Fruit fly (Drosophila melanogaster) whole organism, embryonic: Measurements from ENCODE around the gene CG42585.
A peak's percentile ranks its signal among the peaks of the same experiment; 100 is the strongest.

Source experiments
- Awh ChIP-seq: fragments of 200-800 bp; sonication (Bioruptor generic); IDR thresholded peaks from 2 replicates; pipeline ENCODE4, ENCODE4 v1.3.6; 2022; ENCODE audit warnings: missing biosample characterization, missing genetic modification characterization
- BEAF-32 ChIP-seq: fragments of 200-800 bp; sonication (Bioruptor generic); optimal IDR thresholded peaks from 3 replicates; lab custom pipeline; 2017; ENCODE audit warnings: missing biosample characterization, missing genetic modification characterization, mild to moderate bottlenecking, moderate library complexity, missing genetic modification reagents
- BtbVII ChIP-seq: fragments of 200-800 bp; sonication (Bioruptor generic); optimal IDR thresholded peaks from 3 replicates; lab custom pipeline; 2017; ENCODE audit warnings: missing biosample characterization, mild to moderate bottlenecking, missing genetic modification characterization
- CG10431 ChIP-seq: fragments of 200-800 bp; sonication (Bioruptor generic); optimal IDR thresholded peaks from 3 replicates; lab custom pipeline; 2018; ENCODE audit warnings: missing biosample characterization, mild to moderate bottlenecking, missing genetic modification characterization
- CG10654 ChIP-seq: fragments of 200-800 bp; sonication (Bioruptor generic); optimal IDR thresholded peaks from 2 replicates; lab custom pipeline; 2016; ENCODE audit warnings: missing biosample characterization, missing genetic modification characterization
- CG11504 ChIP-seq: fragments of 200-800 bp; sonication (Bioruptor generic); optimal IDR thresholded peaks from 3 replicates; lab custom pipeline; 2019; ENCODE audit warnings: missing biosample characterization, mild to moderate bottlenecking, missing genetic modification characterization, moderate library complexity
- CG12236 ChIP-seq: fragments of 200-800 bp; sonication (Bioruptor generic); optimal IDR thresholded peaks from 2 replicates; lab custom pipeline; 2016; ENCODE audit warnings: missing biosample characterization, missing genetic modification characterization
- CG14050 ChIP-seq: fragments of 200-800 bp; sonication (Bioruptor generic); IDR thresholded peaks from 3 replicates; pipeline ENCODE4 v1.3.6; 2022; ENCODE audit warnings: missing biosample characterization, missing genetic modification characterization
- CG14710 ChIP-seq: fragments of 200-800 bp; sonication (Bioruptor generic); optimal IDR thresholded peaks from 3 replicates; lab custom pipeline; 2019; ENCODE audit warnings: missing biosample characterization, mild to moderate bottlenecking, missing genetic modification characterization, moderate library complexity
- CG18262 ChIP-seq: fragments of 200-800 bp; optimal IDR thresholded peaks from 3 replicates; lab custom pipeline; 2019; ENCODE audit warnings: missing biosample characterization, mild to moderate bottlenecking, missing genetic modification characterization, moderate library complexity
- CG18599 ChIP-seq: fragments of 200-800 bp; sonication (Bioruptor generic); optimal IDR thresholded peaks from 3 replicates; lab custom pipeline; 2017; ENCODE audit warnings: missing biosample characterization, missing genetic modification characterization, mild to moderate bottlenecking, moderate library complexity, missing genetic modification reagents
- CG2712 ChIP-seq: fragments of 200-800 bp; optimal IDR thresholded peaks from 3 replicates; lab custom pipeline; 2019; ENCODE audit warnings: missing biosample characterization, mild to moderate bottlenecking, missing genetic modification characterization, moderate library complexity
- CG30431 ChIP-seq: fragments of 200-800 bp; sonication (Bioruptor generic); optimal IDR thresholded peaks from 2 replicates; lab custom pipeline; 2017; ENCODE audit warnings: missing biosample characterization, missing genetic modification characterization
- CG33213 ChIP-seq: fragments of 200-800 bp; sonication (Bioruptor generic); optimal IDR thresholded peaks from 3 replicates; lab custom pipeline; 2016; ENCODE audit warnings: missing biosample characterization, missing genetic modification characterization
- CG6272 ChIP-seq: fragments of 200-800 bp; sonication (Bioruptor generic); IDR thresholded peaks from 2 replicates; pipeline ENCODE4 v1.3.6; 2022; ENCODE audit warnings: missing biosample characterization, missing genetic modification characterization
- CG6791 ChIP-seq: fragments of 200-800 bp; sonication (Bioruptor generic); IDR thresholded peaks from 3 replicates; pipeline ENCODE4 v1.3.6; 2022; ENCODE audit warnings: missing biosample characterization, missing genetic modification characterization; ENCODE audit not compliant: partially characterized antibody
- CG7745 ChIP-seq: fragments of 200-800 bp; sonication (Bioruptor generic); optimal IDR thresholded peaks from 2 replicates; lab custom pipeline; 2018; ENCODE audit warnings: missing biosample characterization, mild to moderate bottlenecking, missing genetic modification characterization, moderate library complexity
- CG9437 ChIP-seq: fragments of 200-800 bp; sonication (Bioruptor generic); optimal IDR thresholded peaks from 2 replicates; lab custom pipeline; 2018; ENCODE audit warnings: missing biosample characterization, mild to moderate bottlenecking, missing genetic modification characterization
- CG9797 ChIP-seq: fragments of 200-800 bp; sonication (Bioruptor generic); optimal IDR thresholded peaks from 3 replicates; lab custom pipeline; 2018; ENCODE audit warnings: missing biosample characterization, mild to moderate bottlenecking, missing genetic modification characterization
- CTCF ChIP-seq: fragments of 200-800 bp; sonication (Bioruptor generic); optimal IDR thresholded peaks from 2 replicates; lab custom pipeline; 2017; ENCODE audit warnings: missing biosample characterization, mild to moderate bottlenecking, missing genetic modification characterization, moderate library complexity
- Dll ChIP-seq: fragments of 200-800 bp; sonication (Bioruptor generic); IDR thresholded peaks from 4 replicates; pipeline ENCODE4 v1.3.6; 2022; ENCODE audit warnings: missing biosample characterization, missing genetic modification characterization; ENCODE audit not compliant: partially characterized antibody
- Dref ChIP-seq: fragments of 200-800 bp; sonication (Bioruptor generic); IDR thresholded peaks from 2 replicates; pipeline ENCODE4 v1.3.6; 2022; ENCODE audit warnings: missing biosample characterization, missing genetic modification characterization
- HLHmδ ChIP-seq: fragments of 200-800 bp; sonication (Bioruptor generic); optimal IDR thresholded peaks from 2 replicates; lab custom pipeline; 2018; ENCODE audit warnings: missing biosample characterization, mild to moderate bottlenecking, missing genetic modification characterization, moderate library complexity
- HmgZ ChIP-seq: fragments of 200-800 bp; sonication (Bioruptor generic); optimal IDR thresholded peaks from 2 replicates; lab custom pipeline; 2018; ENCODE audit warnings: missing biosample characterization, mild to moderate bottlenecking, missing genetic modification characterization
- Hr78 ChIP-seq, 2 experiments: fragments of 200-800 bp in 1 of 2; fragments of >200 bp in 1 of 2; sonication (Bioruptor generic) in 1 of 2; optimal IDR thresholded peaks; 2 replicates each; lab custom pipeline; 2017 to 2019; ENCODE audit warnings: missing biosample characterization in 2 of 2, missing genetic modification characterization in 2 of 2, mild to moderate bottlenecking in 1 of 2, moderate library complexity in 1 of 2
- MBD-R2 ChIP-seq: fragments of 200-800 bp; sonication (Bioruptor generic); IDR thresholded peaks from 2 replicates; pipeline ENCODE4 v1.3.6; 2022; ENCODE audit warnings: missing biosample characterization, missing genetic modification characterization
- Myb ChIP-seq: fragments of 200-800 bp; sonication (Bioruptor generic); optimal IDR thresholded peaks from 2 replicates; lab custom pipeline; 2016; ENCODE audit warnings: missing biosample characterization, missing genetic modification characterization
- Opbp ChIP-seq: fragments of 200-800 bp; sonication (Bioruptor generic); IDR thresholded peaks from 3 replicates; pipeline ENCODE4 v1.3.6; 2022; ENCODE audit warnings: missing biosample characterization, missing genetic modification characterization; ENCODE audit not compliant: partially characterized antibody
- Poxn ChIP-seq: fragments of 200-800 bp; sonication (Bioruptor generic); IDR thresholded peaks from 2 replicates; pipeline ENCODE4 v1.3.6; 2022; ENCODE audit warnings: missing biosample characterization, missing genetic modification characterization
- Sin3A ChIP-seq: fragments of >200 bp; optimal IDR thresholded peaks from 2 replicates; lab custom pipeline; 2018
- YL-1 ChIP-seq: fragments of 200-800 bp; sonication (Bioruptor generic); optimal IDR thresholded peaks from 3 replicates; lab custom pipeline; 2017; ENCODE audit warnings: missing biosample characterization, mild to moderate bottlenecking, missing genetic modification characterization
- az2 ChIP-seq: fragments of 200-800 bp; sonication (Bioruptor generic); optimal IDR thresholded peaks from 3 replicates; lab custom pipeline; 2016; ENCODE audit warnings: missing biosample characterization, missing genetic modification characterization
- bbx ChIP-seq: fragments of 200-800 bp; sonication (Bioruptor generic); IDR thresholded peaks from 2 replicates; pipeline ENCODE4 v1.3.6; 2022; ENCODE audit warnings: missing biosample characterization, missing genetic modification characterization; ENCODE audit not compliant: partially characterized antibody
- cato ChIP-seq: fragments of 200-800 bp; sonication (Bioruptor generic); optimal IDR thresholded peaks from 2 replicates; lab custom pipeline; 2016; ENCODE audit warnings: missing biosample characterization, missing genetic modification characterization, borderline replicate concordance
- cg ChIP-seq: fragments of 200-800 bp; sonication (Bioruptor generic); optimal IDR thresholded peaks from 3 replicates; lab custom pipeline; 2019; ENCODE audit warnings: missing biosample characterization, mild to moderate bottlenecking, missing genetic modification characterization, moderate library complexity
- dan ChIP-seq: fragments of 200-800 bp; sonication (Bioruptor generic); IDR thresholded peaks from 2 replicates; pipeline ENCODE4 v1.3.6; 2022; ENCODE audit warnings: missing biosample characterization, missing genetic modification characterization
- dysf ChIP-seq: fragments of 200-800 bp; sonication (Bioruptor generic); IDR thresholded peaks from 3 replicates; pipeline ENCODE4 v1.3.6; 2022; ENCODE audit warnings: missing biosample characterization, missing genetic modification characterization
- en ChIP-seq: fragments of 200-800 bp; sonication (Bioruptor generic); optimal IDR thresholded peaks from 2 replicates; lab custom pipeline; 2016; ENCODE audit warnings: missing biosample characterization, missing genetic modification characterization
- gce ChIP-seq: fragments of 200-800 bp; sonication (Bioruptor generic); IDR thresholded peaks from 3 replicates; pipeline ENCODE4 v1.3.6; 2022; ENCODE audit warnings: missing biosample characterization, missing genetic modification characterization
- inv ChIP-seq: fragments of 200-800 bp; sonication (Bioruptor generic); IDR thresholded peaks from 2 replicates; pipeline ENCODE4 v1.3.6; 2022; ENCODE audit warnings: missing biosample characterization, missing genetic modification characterization; ENCODE audit not compliant: partially characterized antibody
- jing ChIP-seq: fragments of 200-800 bp; sonication (Bioruptor generic); optimal IDR thresholded peaks from 2 replicates; lab custom pipeline; 2018; ENCODE audit warnings: missing biosample characterization, mild to moderate bottlenecking, missing genetic modification characterization
- kah ChIP-seq: fragments of 200-800 bp; sonication (Bioruptor generic); optimal IDR thresholded peaks from 2 replicates; lab custom pipeline; 2018; ENCODE audit warnings: missing biosample characterization, mild to moderate bottlenecking, missing genetic modification characterization
- lbe ChIP-seq: fragments of 200-800 bp; sonication (Bioruptor generic); optimal IDR thresholded peaks from 2 replicates; lab custom pipeline; 2016; ENCODE audit warnings: missing biosample characterization, mild to moderate bottlenecking, missing genetic modification characterization
- lmd ChIP-seq: fragments of 200-800 bp; sonication (Bioruptor generic); IDR thresholded peaks from 2 replicates; pipeline ENCODE4 v1.3.6; 2022; ENCODE audit warnings: missing biosample characterization, missing genetic modification characterization
- otp ChIP-seq: fragments of 200-800 bp; sonication (Bioruptor generic); IDR thresholded peaks from 3 replicates; pipeline ENCODE4, ENCODE4 v1.3.6; 2022; ENCODE audit warnings: missing biosample characterization, missing genetic modification characterization
- peb ChIP-seq: fragments of 200-800 bp; sonication (Bioruptor generic); IDR thresholded peaks from 2 replicates; pipeline ENCODE4 v1.3.6; 2022; ENCODE audit warnings: missing biosample characterization, missing genetic modification characterization
- pros ChIP-seq: fragments of 200-800 bp; sonication (Bioruptor generic); optimal IDR thresholded peaks from 3 replicates; lab custom pipeline; 2019; ENCODE audit warnings: missing biosample characterization, mild to moderate bottlenecking, missing genetic modification characterization, moderate library complexity
- rib ChIP-seq: fragments of 200-800 bp; sonication (Bioruptor generic); IDR thresholded peaks from 2 replicates; pipeline ENCODE4 v1.3.6; 2022; ENCODE audit warnings: missing biosample characterization, missing genetic modification characterization
- sob ChIP-seq: fragments of 200-800 bp; sonication (Bioruptor generic); IDR thresholded peaks from 2 replicates; pipeline ENCODE4 v1.3.6; 2022; ENCODE audit warnings: missing biosample characterization, missing genetic modification characterization
- tup ChIP-seq: fragments of 200-800 bp; sonication (Bioruptor generic); optimal IDR thresholded peaks from 2 replicates; lab custom pipeline; 2016; ENCODE audit warnings: missing biosample characterization, mild to moderate bottlenecking, missing genetic modification characterization, moderate library complexity
- usp ChIP-seq: fragments of >200 bp; optimal IDR thresholded peaks from 2 replicates; lab custom pipeline; 2017; ENCODE audit warnings: missing biosample characterization, missing genetic modification characterization

Gene CG42585

DNA sequence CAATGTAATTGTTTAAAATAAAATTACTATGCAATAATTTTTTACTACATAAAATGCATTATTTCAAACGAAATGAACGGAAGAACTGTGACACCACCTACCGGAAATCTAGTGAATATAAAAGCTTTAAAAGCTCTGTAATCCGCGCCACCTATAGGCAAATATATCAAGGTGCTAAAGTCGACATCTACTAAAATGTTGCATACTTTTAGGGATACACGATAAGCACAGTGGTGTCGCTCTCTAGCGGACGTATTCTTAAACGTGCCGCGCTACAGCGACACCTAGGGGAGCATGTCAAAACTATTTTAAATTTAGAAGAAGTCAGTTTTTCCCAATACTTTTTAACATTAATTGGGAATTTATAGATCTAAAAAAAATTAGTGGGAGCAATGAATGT, 33.5 kb upstream of the CG42585 start (continued):
- TF ChIP-seq CG7745 (tag; lab: Kevin White, UChicago) (no peak), cato (GFP tag; lab: Kevin White, UChicago) (no peak), CG9797 (GFP tag; lab: Kevin White, UChicago) (no peak), CG30431 (GFP tag; lab: Kevin White, UChicago) (peak; percentile 36), gce (GFP tag; lab: Robert Waterston, UW) (no peak), MBD-R2 (GFP tag; lab: Robert Waterston, UW) (peak; percentile 50; the same call in 1 of the 2 replicates), Opbp (peak; percentile 35; the same call in 1 of the 3 replicates), BEAF-32 (GFP tag; lab: Kevin White, UChicago) (no peak), HmgZ (tag; lab: Kevin White, UChicago) (peak; percentile 74), Sin3A (lab: Kevin White, UChicago) (no peak), pros (no peak), peb (GFP tag; lab: Robert Waterston, UW) (peak; percentile 40; the same call in 1 of the 2 replicates), BtbVII (GFP tag; lab: Kevin White, UChicago) (peak; percentile 7), lbe (GFP tag; lab: Kevin White, UChicago) (no peak), CG2712 (peak; percentile 78), jing (no peak), kah (no peak), Dll (GFP tag; lab: Robert Waterston, UW) (no peak), usp (GFP tag; lab: Kevin White, UChicago) (no peak), CG9437 (GFP tag; lab: Kevin White, UChicago) (no peak), sob (peak; percentile 78), CG6272 (GFP tag; lab: Robert Waterston, UW) (peak; percentile 37; the same call in 1 of the 2 replicates), az2 (GFP tag; lab: Kevin White, UChicago) (peak; percentile 72), CG14050 (GFP tag; lab: Robert Waterston, UW) (no peak; the same call in 2 of the 3 replicates), lmd (GFP tag; lab: Robert Waterston, UW) (peak; percentile 77), CG18599 (GFP tag; lab: Kevin White, UChicago) (peak; percentile 51), dan (no peak), Myb (GFP tag; lab: Kevin White, UChicago) (peak; percentile 64), cg (GFP tag; lab: Kevin White, UChicago) (no peak), CG18262 (tag; lab: Kevin White, UChicago) (peak; percentile 71), CG10654 (GFP tag; lab: Kevin White, UChicago) (peak; percentile 59), rib (GFP tag; lab: Robert Waterston, UW) (0 out of 2 replicates have a peak, but pooled peaks have one; percentile 41), YL-1 (no peak), CG11504 (tag; lab: Kevin White, UChicago) (peak; percentile 71), CG6791 (GFP tag; lab: Robert Waterston, UW) (peak; percentile 72; the same call in 2 of the 3 replicates), otp (GFP tag; lab: Robert Waterston, UW) (peak; percentile 78; the same call in 2 of the 3 replicates), tup (GFP tag; lab: Kevin White, UChicago) (no peak), en (GFP tag; lab: Kevin White, UChicago) (peak; percentile 77), dysf (peak; percentile 81), Dref (no peak), CG14710 (tag; lab: Kevin White, UChicago) (peak; percentile 53), bbx (GFP tag; lab: Robert Waterston, UW) (peak; percentile 53; the same call in 1 of the 2 replicates), inv (GFP tag; lab: Robert Waterston, UW) (no peak; the same call in 1 of the 2 replicates), Hr78 (GFP tag; optimal IDR thresholded peaks at IDR 0.05; lab: Kevin White, UChicago) (no peak), CG10431 (GFP tag; lab: Kevin White, UChicago) (no peak), Poxn (GFP tag; lab: Robert Waterston, UW) (no peak), CTCF (peak; percentile 100), CG12236 (GFP tag; lab: Kevin White, UChicago) (peak; percentile 1), CG33213 (peak; percentile 93), HLHmδ (GFP tag; lab: Kevin White, UChicago) (peak; percentile 56), Awh (GFP tag; lab: Robert Waterston, UW) (peak; percentile 68)
